Fruit fly (Drosophila melanogaster) whole organism, embryonic: Measurements from ENCODE around the gene Bicra.
A peak's percentile ranks its signal among the peaks of the same experiment; 100 is the strongest.

Experiments
- Atf6 ChIP-seq: fragments of 200-800 bp; sonication (Bioruptor generic); IDR thresholded peaks from 2 replicates; pipeline ENCODE4 v1.3.6; 2022; ENCODE audit warnings: missing biosample characterization, missing genetic modification characterization
- B-H2 ChIP-seq: fragments of 200-800 bp; sonication (Bioruptor generic); optimal IDR thresholded peaks from 2 replicates; lab custom pipeline; 2018; ENCODE audit warnings: missing biosample characterization, mild to moderate bottlenecking, missing genetic modification characterization
- CG10274 ChIP-seq: fragments of 200-800 bp; sonication (Bioruptor generic); optimal IDR thresholded peaks from 3 replicates; lab custom pipeline; 2017; ENCODE audit warnings: missing biosample characterization, mild to moderate bottlenecking, missing genetic modification characterization
- CG10565 ChIP-seq: fragments of 200-800 bp; sonication (Bioruptor generic); optimal IDR thresholded peaks from 3 replicates; lab custom pipeline; 2016; ENCODE audit warnings: missing biosample characterization, mild to moderate bottlenecking, missing genetic modification characterization
- CG14050 ChIP-seq: fragments of 200-800 bp; sonication (Bioruptor generic); IDR thresholded peaks from 3 replicates; pipeline ENCODE4 v1.3.6; 2022; ENCODE audit warnings: missing biosample characterization, missing genetic modification characterization
- CG15479 ChIP-seq: fragments of 200-800 bp; sonication (Bioruptor generic); optimal IDR thresholded peaks from 3 replicates; lab custom pipeline; 2019; ENCODE audit warnings: missing biosample characterization, mild to moderate bottlenecking, missing genetic modification characterization, moderate library complexity
- CG17802 ChIP-seq: fragments of 200-800 bp; sonication (Bioruptor generic); optimal IDR thresholded peaks from 2 replicates; lab custom pipeline; 2018; ENCODE audit warnings: missing biosample characterization, mild to moderate bottlenecking, missing genetic modification characterization, moderate library complexity
- CG18262 ChIP-seq: fragments of 200-800 bp; optimal IDR thresholded peaks from 3 replicates; lab custom pipeline; 2019; ENCODE audit warnings: missing biosample characterization, mild to moderate bottlenecking, missing genetic modification characterization, moderate library complexity
- CG18599 ChIP-seq: fragments of 200-800 bp; sonication (Bioruptor generic); optimal IDR thresholded peaks from 3 replicates; lab custom pipeline; 2017; ENCODE audit warnings: missing biosample characterization, missing genetic modification characterization, mild to moderate bottlenecking, moderate library complexity, missing genetic modification reagents
- CG18764 ChIP-seq: fragments of 200-800 bp; sonication (Bioruptor generic); optimal IDR thresholded peaks from 3 replicates; lab custom pipeline; 2016; ENCODE audit warnings: missing biosample characterization, missing genetic modification characterization
- CG2199 ChIP-seq: fragments of 200-800 bp; sonication (Bioruptor generic); IDR thresholded peaks from 3 replicates; pipeline ENCODE4 v1.3.6; 2022; ENCODE audit warnings: missing biosample characterization, missing genetic modification characterization
- CG30020 ChIP-seq: fragments of 200-800 bp; optimal IDR thresholded peaks from 2 replicates; lab custom pipeline; 2019; ENCODE audit warnings: missing biosample characterization, mild to moderate bottlenecking, missing genetic modification characterization, moderate library complexity
- CG31224 ChIP-seq: fragments of 200-800 bp; sonication (Bioruptor generic); IDR thresholded peaks from 2 replicates; pipeline ENCODE4 v1.3.6; 2022; ENCODE audit warnings: missing biosample characterization, missing genetic modification characterization
- CG33557 ChIP-seq: fragments of 200-800 bp; sonication (Bioruptor generic); optimal IDR thresholded peaks from 2 replicates; lab custom pipeline; 2019; ENCODE audit warnings: missing biosample characterization, mild to moderate bottlenecking, missing genetic modification characterization, moderate library complexity
- CG5953 ChIP-seq: fragments of 200-800 bp; sonication (Bioruptor generic); IDR thresholded peaks from 2 replicates; pipeline ENCODE4 v1.3.6; 2022; ENCODE audit warnings: missing biosample characterization, missing genetic modification characterization
- CG6654 ChIP-seq: fragments of 200-800 bp; sonication (Bioruptor generic); optimal IDR thresholded peaks from 2 replicates; lab custom pipeline; 2017; ENCODE audit warnings: missing biosample characterization, mild to moderate bottlenecking, missing genetic modification characterization
- CG6689 ChIP-seq: fragments of 200-800 bp; sonication (Bioruptor generic); IDR thresholded peaks from 2 replicates; pipeline ENCODE4 v1.3.6; 2022; ENCODE audit warnings: missing biosample characterization, missing genetic modification characterization
- CG8359 ChIP-seq: fragments of 200-800 bp; sonication (Bioruptor generic); optimal IDR thresholded peaks from 2 replicates; lab custom pipeline; 2017; ENCODE audit warnings: missing biosample characterization, mild to moderate bottlenecking, missing genetic modification characterization, borderline replicate concordance
- CrebB ChIP-seq: fragments of 200-800 bp; sonication (Bioruptor generic); optimal IDR thresholded peaks from 3 replicates; lab custom pipeline; 2018; ENCODE audit warnings: missing biosample characterization, mild to moderate bottlenecking, missing genetic modification characterization
- Dbx ChIP-seq: fragments of 200-800 bp; sonication (Bioruptor generic); IDR thresholded peaks from 3 replicates; pipeline ENCODE4 v1.3.6; 2022; ENCODE audit warnings: missing biosample characterization, missing genetic modification characterization
- Dfd ChIP-seq, 2 experiments: fragments of >200 bp; optimal IDR thresholded peaks; 2 replicates each; lab custom pipeline; 2017; ENCODE audit warnings: missing biosample characterization in 2 of 2, missing genetic modification characterization in 2 of 2
- Dip3 ChIP-seq: fragments of 200-800 bp; sonication (Bioruptor generic); optimal IDR thresholded peaks from 3 replicates; lab custom pipeline; 2016; ENCODE audit warnings: missing biosample characterization, missing genetic modification characterization
- Dp ChIP-seq: fragments of 200-800 bp; sonication (Bioruptor generic); optimal IDR thresholded peaks from 2 replicates; lab custom pipeline; 2018; ENCODE audit warnings: missing biosample characterization, mild to moderate bottlenecking, missing genetic modification characterization, moderate library complexity
- Eip74EF ChIP-seq, 2 experiments: fragments of 200-800 bp in 1 of 2; fragments of >200 bp in 1 of 2; sonication (Bioruptor generic) in 1 of 2; optimal IDR thresholded peaks; 2 replicates each; lab custom pipeline; 2017 to 2019; ENCODE audit warnings: missing biosample characterization in 2 of 2, missing genetic modification characterization in 2 of 2, mild to moderate bottlenecking in 1 of 2, moderate library complexity in 1 of 2
- Elba2 ChIP-seq: fragments of 200-800 bp; sonication (Bioruptor generic); optimal IDR thresholded peaks from 3 replicates; lab custom pipeline; 2016; ENCODE audit warnings: missing biosample characterization, missing genetic modification characterization
- Fer2 ChIP-seq: fragments of 200-800 bp; sonication (Bioruptor generic); optimal IDR thresholded peaks from 2 replicates; lab custom pipeline; 2018; ENCODE audit warnings: missing biosample characterization, mild to moderate bottlenecking, missing genetic modification characterization, moderate library complexity
- Gsc ChIP-seq: fragments of 200-800 bp; sonication (Bioruptor generic); IDR thresholded peaks from 2 replicates; pipeline ENCODE4 v1.3.6; 2022; ENCODE audit warnings: missing biosample characterization, missing genetic modification characterization
- Gug ChIP-seq: fragments of 200-800 bp; sonication (Bioruptor generic); IDR thresholded peaks from 4 replicates; pipeline ENCODE4 v1.3.6; 2022; ENCODE audit warnings: missing biosample characterization, missing genetic modification characterization
- Hmr ChIP-seq: fragments of 200-800 bp; sonication (Bioruptor generic); optimal IDR thresholded peaks from 3 replicates; lab custom pipeline; 2017; ENCODE audit warnings: mild to moderate bottlenecking, missing biosample characterization, missing genetic modification reagents, missing genetic modification characterization
- Lim3 ChIP-seq: fragments of 200-800 bp; sonication (Bioruptor generic); IDR thresholded peaks from 2 replicates; pipeline ENCODE4 v1.3.6; 2022; ENCODE audit warnings: missing biosample characterization, missing genetic modification characterization
- Meics ChIP-seq: fragments of 200-800 bp; sonication (Bioruptor generic); optimal IDR thresholded peaks from 2 replicates; lab custom pipeline; 2017; ENCODE audit warnings: missing biosample characterization, mild to moderate bottlenecking, missing genetic modification characterization
- NC2α ChIP-seq: fragments of 200-800 bp; sonication (Bioruptor generic); optimal IDR thresholded peaks from 2 replicates; lab custom pipeline; 2016; ENCODE audit warnings: missing biosample characterization, missing genetic modification characterization
- NC2β ChIP-seq: fragments of 200-800 bp; sonication (Bioruptor generic); optimal IDR thresholded peaks from 2 replicates; lab custom pipeline; 2016; ENCODE audit warnings: missing biosample characterization, missing genetic modification characterization
- Neu2 ChIP-seq: fragments of 200-800 bp; sonication (Bioruptor generic); optimal IDR thresholded peaks from 3 replicates; lab custom pipeline; 2016; ENCODE audit warnings: missing biosample characterization, missing genetic modification characterization, borderline replicate concordance
- Opbp ChIP-seq: fragments of 200-800 bp; sonication (Bioruptor generic); IDR thresholded peaks from 3 replicates; pipeline ENCODE4 v1.3.6; 2022; ENCODE audit warnings: missing biosample characterization, missing genetic modification characterization; ENCODE audit not compliant: partially characterized antibody
- Scr ChIP-seq: fragments of 200-800 bp; sonication (Bioruptor generic); IDR thresholded peaks from 2 replicates; pipeline ENCODE4 v1.3.6; 2022; ENCODE audit warnings: missing biosample characterization, missing genetic modification characterization; ENCODE audit not compliant: partially characterized antibody
- Ssrp ChIP-seq: fragments of 200-800 bp; sonication (Bioruptor generic); optimal IDR thresholded peaks from 2 replicates; lab custom pipeline; 2018; ENCODE audit warnings: missing biosample characterization, mild to moderate bottlenecking, missing genetic modification characterization, moderate library complexity
- ab ChIP-seq: fragments of 200-800 bp; sonication (Bioruptor generic); optimal IDR thresholded peaks from 2 replicates; lab custom pipeline; 2016; ENCODE audit warnings: missing biosample characterization, missing genetic modification characterization
- ato ChIP-seq: fragments of 200-800 bp; sonication (Bioruptor generic); IDR thresholded peaks from 2 replicates; pipeline ENCODE4 v1.3.6; 2022; ENCODE audit warnings: missing biosample characterization, missing genetic modification characterization; ENCODE audit not compliant: partially characterized antibody
- bab2 ChIP-seq: fragments of 200-800 bp; sonication (Bioruptor generic); optimal IDR thresholded peaks from 2 replicates; lab custom pipeline; 2016; ENCODE audit warnings: missing biosample characterization, missing genetic modification characterization
- bcd ChIP-seq: fragments of 200-800 bp; sonication (Bioruptor generic); optimal IDR thresholded peaks from 2 replicates; lab custom pipeline; 2017; ENCODE audit warnings: missing biosample characterization, mild to moderate bottlenecking, missing genetic modification characterization
- en ChIP-seq: fragments of 200-800 bp; sonication (Bioruptor generic); optimal IDR thresholded peaks from 2 replicates; lab custom pipeline; 2016; ENCODE audit warnings: missing biosample characterization, missing genetic modification characterization
- ewg ChIP-seq: fragments of 200-800 bp; sonication (Bioruptor generic); optimal IDR thresholded peaks from 3 replicates; lab custom pipeline; 2017; ENCODE audit warnings: mild to moderate bottlenecking, missing biosample characterization, missing genetic modification reagents, missing genetic modification characterization
- exex ChIP-seq: fragments of 200-800 bp; sonication (Bioruptor generic); optimal IDR thresholded peaks from 4 replicates; lab custom pipeline; 2018; ENCODE audit warnings: missing biosample characterization, mild to moderate bottlenecking, missing genetic modification characterization, moderate library complexity
- ftz-f1 ChIP-seq: fragments of 200-800 bp; sonication (Bioruptor generic); optimal IDR thresholded peaks from 2 replicates; lab custom pipeline; 2016; ENCODE audit warnings: missing biosample characterization, missing genetic modification characterization
- p53 ChIP-seq: fragments of 200-800 bp; sonication (Bioruptor generic); optimal IDR thresholded peaks from 2 replicates; lab custom pipeline; 2016; ENCODE audit warnings: missing biosample characterization, missing genetic modification characterization
- peb ChIP-seq: fragments of 200-800 bp; sonication (Bioruptor generic); IDR thresholded peaks from 2 replicates; pipeline ENCODE4 v1.3.6; 2022; ENCODE audit warnings: missing biosample characterization, missing genetic modification characterization
- pfk ChIP-seq: fragments of 200-800 bp; sonication (Bioruptor generic); optimal IDR thresholded peaks from 2 replicates; lab custom pipeline; 2018; ENCODE audit warnings: missing biosample characterization, mild to moderate bottlenecking, missing genetic modification characterization, moderate library complexity
- ranshi ChIP-seq: fragments of 200-800 bp; sonication (Bioruptor generic); IDR thresholded peaks from 2 replicates; pipeline ENCODE4 v1.3.6; 2022; ENCODE audit warnings: missing biosample characterization, missing genetic modification characterization
- tup ChIP-seq: fragments of 200-800 bp; sonication (Bioruptor generic); optimal IDR thresholded peaks from 2 replicates; lab custom pipeline; 2016; ENCODE audit warnings: missing biosample characterization, mild to moderate bottlenecking, missing genetic modification characterization, moderate library complexity

Gene Bicra

dm6 chr3R:29130902-29131621, 68.2 kb downstream of the Bicra start, which contains the start of the genes dgt6 and Vha100-1 (continued):
- TF ChIP-seq CG15479 (GFP tag; lab: Kevin White, UChicago) (no peak), Lim3 (GFP tag; lab: Robert Waterston, UW) (no peak), CrebB (no peak), CG31224 (no peak), p53 (GFP tag; lab: Kevin White, UChicago) (no peak), Atf6 (GFP tag; lab: Robert Waterston, UW) (no peak), Eip74EF (GFP tag; optimal IDR thresholded peaks at IDR 0.05; lab: Kevin White, UChicago) (no peak), Neu2 (GFP tag; lab: Kevin White, UChicago) (no peak), NC2α (GFP tag; lab: Kevin White, UChicago) (no peak), CG5953 (GFP tag; lab: Robert Waterston, UW) (no peak), ab (GFP tag; lab: Kevin White, UChicago) (no peak), bab2 (GFP tag; lab: Kevin White, UChicago) (peak; percentile 26), Ssrp (no peak), ato (GFP tag; lab: Robert Waterston, UW) (no peak), Opbp (GFP tag; lab: Robert Waterston, UW) (no peak), Dp (peak; percentile 74), CG14050 (GFP tag; lab: Robert Waterston, UW) (no peak), Fer2 (no peak), ftz-f1 (GFP tag; lab: Kevin White, UChicago) (no peak), Dip3 (no peak), Scr (GFP tag; lab: Robert Waterston, UW) (peak; percentile 27; the same call in 1 of the 2 replicates), CG18764 (GFP tag; lab: Kevin White, UChicago) (no peak), Hmr (GFP tag; lab: Kevin White, UChicago) (no peak), CG6689 (GFP tag; lab: Robert Waterston, UW) (no peak), ewg (GFP tag; lab: Kevin White, UChicago) (no peak), bcd (GFP tag; lab: Kevin White, UChicago) (no peak), CG33557 (GFP tag; lab: Kevin White, UChicago) (no peak), Meics (GFP tag; lab: Kevin White, UChicago) (peak; percentile 1), Gsc (no peak), peb (no peak), CG2199 (no peak), en (GFP tag; lab: Kevin White, UChicago) (no peak), Dfd (GFP tag; optimal IDR thresholded peaks at IDR 0.05; lab: Kevin White, UChicago) (no peak), CG18262 (tag; lab: Kevin White, UChicago) (no peak), Dbx (peak; percentile 43; the same call in 1 of the 3 replicates), CG10274 (no peak), ranshi (GFP tag; lab: Robert Waterston, UW) (no peak), CG6654 (GFP tag; lab: Kevin White, UChicago) (no peak), Gug (GFP tag; lab: Robert Waterston, UW) (no peak), CG10565 (no peak), pfk (GFP tag; lab: Kevin White, UChicago) (no peak), CG17802 (peak; percentile 51), exex (peak; percentile 4), B-H2 (GFP tag; lab: Kevin White, UChicago) (no peak), Elba2 (GFP tag; lab: Kevin White, UChicago) (peak; percentile 11), CG30020 (tag; lab: Kevin White, UChicago) (peak; percentile 70), NC2β (no peak), tup (GFP tag; lab: Kevin White, UChicago) (no peak), CG8359 (no peak), CG18599 (GFP tag; lab: Kevin White, UChicago) (no peak)
